Worm (Caenorhabditis elegans): ENCODE results near the gene F07F6.4.

F07F6.4 gene

ce11 chrII:5389831-5390323 lies 39.5 kb downstream of the F07F6.4 start, which contains the start of gene ndx-6 (continued):
- TF ChIP-seq ztf-6 (GFP tag; IDR thresholded peaks at IDR 0.05) (no peak), C06A6.2 (GFP tag; conservative IDR thresholded peaks at IDR 0.05) (0 out of 2 replicates have a peak, but pooled peaks have one; percentile 54), snpc-1.3 (tag; optimal IDR thresholded peaks at IDR 0.05; ENCODE audit: insufficient read depth) (peak; percentile 5), sea-2 (GFP tag; IDR thresholded peaks at IDR 0.05) (no peak), ekl-4 (GFP tag; IDR thresholded peaks at IDR 0.05) (0 out of 2 replicates have a peak, but pooled peaks have one; percentile 64), Y67H2A.10 (GFP tag; conservative IDR thresholded peaks at IDR 0.05) (no peak), mxl-1 (tag; optimal IDR thresholded peaks at IDR 0.05) (no peak), F52B5.7 (tag; optimal IDR thresholded peaks at IDR 0.05) (no peak), snpc-4 (GFP tag; optimal IDR thresholded peaks at IDR 0.05) (no peak), snpc-4 (tag; optimal IDR thresholded peaks at IDR 0.05) (peak in 3 of 4 experiments; percentile 49 to 64 (median 54)), mel-28 (tag; optimal IDR thresholded peaks at IDR 0.05; ENCODE audit: borderline replicate concordance) (no peak), xnd-1 (tag; optimal IDR thresholded peaks at IDR 0.05) (peak; percentile 26), egl-18 (GFP tag; IDR thresholded peaks at IDR 0.05) (no peak), B0336.3 (GFP tag; IDR thresholded peaks at IDR 0.05) (0 out of 2 replicates have a peak, but pooled peaks have one; percentile 55), cebp-2 (GFP tag; IDR thresholded peaks at IDR 0.05) (no peak), lin-35 (GFP tag; optimal IDR thresholded peaks at IDR 0.05) (peak; percentile 63 to 96 (median 83)), aptf-3 (GFP tag; IDR thresholded peaks at IDR 0.05) (no peak), pha-4 (tag; optimal IDR thresholded peaks at IDR 0.05) (peak; percentile 50), zim-3 (tag; optimal IDR thresholded peaks at IDR 0.05) (no peak), tbx-9 (tag; optimal IDR thresholded peaks at IDR 0.05; ENCODE audit: borderline replicate concordance) (no peak), efl-1 (GFP tag; optimal IDR thresholded peaks at IDR 0.05) (peak; percentile 85), unc-130 (GFP tag; optimal IDR thresholded peaks at IDR 0.05) (no peak), B0261.1 (tag; optimal IDR thresholded peaks at IDR 0.05) (no peak), tlf-1 (GFP tag; optimal IDR thresholded peaks at IDR 0.05) (peak; percentile 28), chd-7 (tag; optimal IDR thresholded peaks at IDR 0.05) (no peak), unc-62 (GFP tag; optimal IDR thresholded peaks at IDR 0.05) (no peak), madf-6 (GFP tag; IDR thresholded peaks at IDR 0.05) (peak; percentile 73), hmg-1.2 (GFP tag; IDR thresholded peaks at IDR 0.05) (peak; percentile 43; the same call in 1 of the 2 replicates), F10E7.11 (tag; optimal IDR thresholded peaks at IDR 0.05) (no peak), repo-1 (tag; optimal IDR thresholded peaks at IDR 0.05) (peak; percentile 58), dpff-1 (tag; optimal IDR thresholded peaks at IDR 0.05) (no peak), tbp1 (GFP tag; optimal IDR thresholded peaks at IDR 0.05) (peak; percentile 56), T07F8.4 (tag; optimal IDR thresholded peaks at IDR 0.05) (no peak), lin-26 (GFP tag; IDR thresholded peaks at IDR 0.05) (no peak), lag-1 (GFP tag; IDR thresholded peaks at IDR 0.05) (no peak), akir-1 (GFP tag; optimal IDR thresholded peaks at IDR 0.05) (no peak), madf-3 (GFP tag; IDR thresholded peaks at IDR 0.05) (peak; percentile 75; the same call in 1 of the 2 replicates), ztf-26 (tag; optimal IDR thresholded peaks at IDR 0.05) (peak; percentile 9), cebp-1 (GFP tag; IDR thresholded peaks at IDR 0.05) (no peak), cebp-1 (tag; optimal IDR thresholded peaks at IDR 0.05) (peak; percentile 65), ceh-58 (GFP tag; IDR thresholded peaks at IDR 0.05) (no peak), lsl-1 (GFP tag; optimal IDR thresholded peaks at IDR 0.05) (peak; percentile 46), fkh-3 (tag; optimal IDR thresholded peaks at IDR 0.05) (no peak), attf-5 (GFP tag; optimal IDR thresholded peaks at IDR 0.05) (peak; percentile 77), ztf-25 (GFP tag; IDR thresholded peaks at IDR 0.05) (no peak), hmg-20 (GFP tag; IDR thresholded peaks at IDR 0.05) (0 out of 2 replicates have a peak, but pooled peaks have one; percentile 13), Y56A3A.18 (GFP tag; IDR thresholded peaks at IDR 0.05) (no peak), Y53G8AR.9 (GFP tag; conservative IDR thresholded peaks at IDR 0.05) (peak; percentile 78), egl-44 (GFP tag; IDR thresholded peaks at IDR 0.05) (no peak)
